Worm (Caenorhabditis elegans): ENCODE results near the gene sdz-26.

DNA sequence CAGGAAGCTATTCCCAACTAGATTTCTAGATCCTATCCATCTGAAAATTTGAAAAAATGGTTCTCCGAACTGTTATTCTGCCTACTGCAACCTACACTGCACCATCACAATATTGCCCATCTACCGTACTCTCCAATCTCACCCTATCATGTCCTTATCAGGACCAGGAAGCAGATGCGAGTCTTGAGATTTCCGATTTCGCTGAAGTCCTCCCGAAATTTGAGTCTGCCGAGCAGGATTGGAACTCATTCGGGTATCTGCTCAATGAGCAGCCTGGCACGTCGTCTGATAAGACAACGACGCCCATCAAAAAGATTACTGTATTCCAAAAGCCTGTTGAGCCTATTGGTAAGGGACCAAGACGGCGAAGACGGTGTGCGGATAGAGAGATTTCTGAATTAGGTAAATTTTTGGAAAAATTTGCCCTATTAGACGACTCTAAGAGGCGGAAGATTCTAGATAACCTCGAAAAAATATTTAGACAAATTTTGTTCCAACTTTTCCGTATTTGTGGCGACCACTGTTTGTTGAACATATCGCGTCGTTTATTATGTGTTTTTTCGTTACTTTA, 24.0 kb downstream of the sdz-26 start:
- TF ChIP-seq ztf-23 (GFP tag; IDR thresholded peaks at IDR 0.05) (no peak), tab-1 (GFP tag; IDR thresholded peaks at IDR 0.05) (no peak), med-1 (GFP tag; optimal IDR thresholded peaks at IDR 0.05; ENCODE audit: insufficient read depth) (no peak), T22C8.4 (GFP tag; IDR thresholded peaks at IDR 0.05) (no peak), cog-1 (tag; optimal IDR thresholded peaks at IDR 0.05) (no peak), klf-2 (GFP tag; conservative IDR thresholded peaks at IDR 0.05) (no peak)
